Fruit fly (Drosophila melanogaster) whole organism, embryonic: ENCODE results near the gene CG18586.

Source experiments
- BEAF-32 ChIP-seq: fragments of 200-800 bp; sonication (Bioruptor generic); optimal IDR thresholded peaks from 3 replicates; lab custom pipeline; 2017; ENCODE audit warnings: missing biosample characterization, missing genetic modification characterization, mild to moderate bottlenecking, moderate library complexity, missing genetic modification reagents
- Bdp1 ChIP-seq: fragments of 200-800 bp; sonication (Bioruptor generic); optimal IDR thresholded peaks from 3 replicates; lab custom pipeline; 2016; ENCODE audit warnings: missing biosample characterization, missing genetic modification characterization
- CG10274 ChIP-seq: fragments of 200-800 bp; sonication (Bioruptor generic); optimal IDR thresholded peaks from 3 replicates; lab custom pipeline; 2017; ENCODE audit warnings: missing biosample characterization, mild to moderate bottlenecking, missing genetic modification characterization
- CG10321 ChIP-seq: fragments of 200-800 bp; sonication (Bioruptor generic); IDR thresholded peaks from 2 replicates; pipeline ENCODE4 v1.3.6; 2022; ENCODE audit warnings: missing biosample characterization, missing genetic modification characterization
- CG15696 ChIP-seq: fragments of 200-800 bp; sonication (Bioruptor generic); optimal IDR thresholded peaks from 2 replicates; lab custom pipeline; 2019; ENCODE audit warnings: missing biosample characterization, mild to moderate bottlenecking, missing genetic modification characterization, moderate library complexity
- CG18476 ChIP-seq: fragments of 200-800 bp; sonication (Bioruptor generic); optimal IDR thresholded peaks from 2 replicates; lab custom pipeline; 2016; ENCODE audit warnings: missing biosample characterization, mild to moderate bottlenecking, missing genetic modification characterization
- CG18599 ChIP-seq: fragments of 200-800 bp; sonication (Bioruptor generic); optimal IDR thresholded peaks from 3 replicates; lab custom pipeline; 2017; ENCODE audit warnings: missing biosample characterization, missing genetic modification characterization, mild to moderate bottlenecking, moderate library complexity, missing genetic modification reagents
- CG2889 ChIP-seq: fragments of 200-800 bp; sonication (Bioruptor generic); IDR thresholded peaks from 3 replicates; pipeline ENCODE4 v1.3.6; 2022; ENCODE audit warnings: missing biosample characterization, missing genetic modification characterization
- CG31441 ChIP-seq: fragments of 200-800 bp; sonication (Bioruptor generic); IDR thresholded peaks from 2 replicates; pipeline ENCODE4 v1.3.6; 2022; ENCODE audit warnings: missing biosample characterization, missing genetic modification characterization
- CG33557 ChIP-seq: fragments of 200-800 bp; sonication (Bioruptor generic); optimal IDR thresholded peaks from 2 replicates; lab custom pipeline; 2019; ENCODE audit warnings: missing biosample characterization, mild to moderate bottlenecking, missing genetic modification characterization, moderate library complexity
- CG42726 ChIP-seq: fragments of 200-800 bp; sonication (Bioruptor generic); IDR thresholded peaks from 2 replicates; pipeline ENCODE4 v1.3.6; 2022; ENCODE audit warnings: missing biosample characterization, missing genetic modification characterization; ENCODE audit not compliant: partially characterized antibody
- CG6683 ChIP-seq: fragments of 200-800 bp; sonication (Bioruptor generic); optimal IDR thresholded peaks from 2 replicates; lab custom pipeline; 2017; ENCODE audit warnings: missing biosample characterization, mild to moderate bottlenecking, missing genetic modification characterization, missing genetic modification reagents
- D19A ChIP-seq: fragments of 200-800 bp; optimal IDR thresholded peaks from 3 replicates; lab custom pipeline; 2019; ENCODE audit warnings: missing biosample characterization, mild to moderate bottlenecking, missing genetic modification characterization, moderate library complexity
- Deaf1 ChIP-seq: fragments of 200-800 bp; optimal IDR thresholded peaks from 3 replicates; lab custom pipeline; 2019; ENCODE audit warnings: missing biosample characterization, mild to moderate bottlenecking, missing genetic modification characterization, moderate library complexity
- Drgx ChIP-seq: fragments of 200-800 bp; sonication (Bioruptor generic); IDR thresholded peaks from 2 replicates; pipeline ENCODE4 v1.3.6; 2022; ENCODE audit warnings: missing biosample characterization, missing genetic modification characterization
- Fer3 ChIP-seq: fragments of 200-800 bp; sonication (Bioruptor generic); optimal IDR thresholded peaks from 2 replicates; lab custom pipeline; 2018; ENCODE audit warnings: missing biosample characterization, mild to moderate bottlenecking, missing genetic modification characterization, moderate library complexity
- Hr39 ChIP-seq: fragments of >200 bp; optimal IDR thresholded peaks from 2 replicates; lab custom pipeline; 2017
- Hsf ChIP-seq: fragments of 200-800 bp; sonication (Bioruptor generic); optimal IDR thresholded peaks from 3 replicates; lab custom pipeline; 2016; ENCODE audit warnings: missing biosample characterization, missing genetic modification characterization
- Kr ChIP-seq: fragments of 200-800 bp; sonication (Bioruptor generic); optimal IDR thresholded peaks from 2 replicates; lab custom pipeline; 2017; ENCODE audit warnings: missing biosample characterization, mild to moderate bottlenecking, missing genetic modification characterization
- Lhr ChIP-seq: fragments of 200-800 bp; sonication (Bioruptor generic); optimal IDR thresholded peaks from 3 replicates; lab custom pipeline; 2017; ENCODE audit warnings: mild to moderate bottlenecking, missing biosample characterization, missing genetic modification reagents, missing genetic modification characterization
- Lpt ChIP-seq: fragments of >200 bp; optimal IDR thresholded peaks from 2 replicates; lab custom pipeline; 2018; ENCODE audit warnings: missing biosample characterization, missing genetic modification characterization
- NC2α ChIP-seq: fragments of 200-800 bp; sonication (Bioruptor generic); optimal IDR thresholded peaks from 2 replicates; lab custom pipeline; 2016; ENCODE audit warnings: missing biosample characterization, missing genetic modification characterization
- Opbp ChIP-seq: fragments of 200-800 bp; sonication (Bioruptor generic); IDR thresholded peaks from 3 replicates; pipeline ENCODE4 v1.3.6; 2022; ENCODE audit warnings: missing biosample characterization, missing genetic modification characterization; ENCODE audit not compliant: partially characterized antibody
- Spps ChIP-seq: fragments of 200-800 bp; sonication (Bioruptor generic); optimal IDR thresholded peaks from 2 replicates; lab custom pipeline; 2018; ENCODE audit warnings: missing biosample characterization, mild to moderate bottlenecking, missing genetic modification characterization
- TFAM ChIP-seq: fragments of 200-800 bp; sonication (Bioruptor generic); optimal IDR thresholded peaks from 2 replicates; lab custom pipeline; 2017; ENCODE audit warnings: missing biosample characterization, missing genetic modification characterization, inconsistent platforms
- Taf1 ChIP-seq: fragments of 200-800 bp; sonication (Bioruptor generic); IDR thresholded peaks from 2 replicates; pipeline ENCODE4 v1.3.6; 2022; ENCODE audit warnings: missing biosample characterization, missing genetic modification characterization
- Xbp1 ChIP-seq: fragments of 200-800 bp; sonication (Bioruptor generic); optimal IDR thresholded peaks from 3 replicates; lab custom pipeline; 2016; ENCODE audit warnings: missing biosample characterization, mild to moderate bottlenecking, missing genetic modification characterization
- caup ChIP-seq: fragments of 200-800 bp; sonication (Bioruptor generic); optimal IDR thresholded peaks from 3 replicates; lab custom pipeline; 2017; ENCODE audit warnings: missing biosample characterization, mild to moderate bottlenecking, missing genetic modification characterization, moderate library complexity; ENCODE audit not compliant: severe bottlenecking
- eve ChIP-seq, 2 experiments: fragments of >200 bp; optimal IDR thresholded peaks; 2 replicates each; lab custom pipeline; 2017; ENCODE audit warnings: missing biosample characterization in 2 of 2, missing genetic modification characterization in 2 of 2
- ftz-f1 ChIP-seq: fragments of 200-800 bp; sonication (Bioruptor generic); optimal IDR thresholded peaks from 2 replicates; lab custom pipeline; 2016; ENCODE audit warnings: missing biosample characterization, missing genetic modification characterization
- gsb-n ChIP-seq: fragments of 200-800 bp; sonication (Bioruptor generic); optimal IDR thresholded peaks from 3 replicates; lab custom pipeline; 2018; ENCODE audit warnings: missing biosample characterization, mild to moderate bottlenecking, missing genetic modification characterization
- ind ChIP-seq: fragments of 200-800 bp; sonication (Bioruptor generic); optimal IDR thresholded peaks from 3 replicates; lab custom pipeline; 2016; ENCODE audit warnings: missing biosample characterization, missing genetic modification characterization
- insv ChIP-seq, 2 experiments: fragments of 200-800 bp; sonication (Bioruptor generic); optimal IDR thresholded peaks; 3 replicates each; lab custom pipeline; 2016 to 2018; ENCODE audit warnings: missing biosample characterization in 2 of 2, missing genetic modification characterization in 2 of 2
- jigr1 ChIP-seq: fragments of 200-800 bp; sonication (Bioruptor generic); IDR thresholded peaks from 3 replicates; pipeline ENCODE4 v1.3.6; 2022; ENCODE audit warnings: missing biosample characterization, missing genetic modification characterization
- kah ChIP-seq: fragments of 200-800 bp; sonication (Bioruptor generic); optimal IDR thresholded peaks from 2 replicates; lab custom pipeline; 2018; ENCODE audit warnings: missing biosample characterization, mild to moderate bottlenecking, missing genetic modification characterization
- oc ChIP-seq: fragments of 200-800 bp; sonication (Bioruptor generic); optimal IDR thresholded peaks from 2 replicates; lab custom pipeline; 2018; ENCODE audit warnings: missing biosample characterization, mild to moderate bottlenecking, missing genetic modification characterization, moderate library complexity
- pros ChIP-seq: fragments of 200-800 bp; sonication (Bioruptor generic); optimal IDR thresholded peaks from 3 replicates; lab custom pipeline; 2019; ENCODE audit warnings: missing biosample characterization, mild to moderate bottlenecking, missing genetic modification characterization, moderate library complexity
- repo ChIP-seq: fragments of 200-800 bp; sonication (Bioruptor generic); optimal IDR thresholded peaks from 2 replicates; lab custom pipeline; 2016; ENCODE audit warnings: missing biosample characterization, missing genetic modification characterization
- row ChIP-seq: fragments of 200-800 bp; sonication (Bioruptor generic); IDR thresholded peaks from 3 replicates; pipeline ENCODE4 v1.3.6; 2022; ENCODE audit warnings: missing biosample characterization, missing genetic modification characterization
- sqz ChIP-seq: fragments of 200-800 bp; sonication (Bioruptor generic); optimal IDR thresholded peaks from 3 replicates; lab custom pipeline; 2018; ENCODE audit warnings: missing biosample characterization, mild to moderate bottlenecking, missing genetic modification characterization
- tap ChIP-seq: fragments of 200-800 bp; optimal IDR thresholded peaks from 3 replicates; lab custom pipeline; 2019; ENCODE audit warnings: missing biosample characterization, mild to moderate bottlenecking, missing genetic modification characterization, moderate library complexity
- tup ChIP-seq: fragments of 200-800 bp; sonication (Bioruptor generic); optimal IDR thresholded peaks from 2 replicates; lab custom pipeline; 2016; ENCODE audit warnings: missing biosample characterization, mild to moderate bottlenecking, missing genetic modification characterization, moderate library complexity

CG18586 gene

DNA sequence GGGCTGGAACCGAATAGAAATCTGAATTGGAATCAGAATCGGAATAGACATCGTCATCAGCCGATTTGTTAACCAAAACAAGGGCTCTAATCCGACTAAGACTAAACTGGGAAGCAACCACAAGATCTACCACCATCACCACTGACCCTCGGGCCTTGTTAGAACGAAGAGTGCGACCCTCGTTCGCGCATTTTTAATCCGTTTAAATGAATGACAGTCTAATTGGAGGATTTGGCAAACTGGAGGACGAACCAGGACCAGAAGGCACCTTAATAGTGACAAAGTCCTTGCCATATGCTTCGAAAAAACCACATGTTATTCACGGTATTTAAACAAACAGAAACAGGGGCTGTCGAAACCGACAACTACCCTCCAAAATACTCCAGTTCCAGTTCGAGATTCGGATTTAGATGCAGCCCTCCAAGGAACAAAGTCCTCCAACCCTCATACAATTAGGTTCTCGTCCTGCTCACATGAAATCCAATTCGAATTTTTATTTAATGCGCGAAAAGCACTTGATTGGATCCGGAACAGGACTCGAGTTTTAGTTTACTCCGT, 5.7 kb downstream of the CG18586 start:
- no peak for TF ChIP-seq CG33557 (GFP tag; lab: Kevin White, UChicago)
- no peak for TF ChIP-seq TFAM (GFP tag; lab: Kevin White, UChicago)
- no peak for TF ChIP-seq D19A (tag; lab: Kevin White, UChicago)
- no peak for TF ChIP-seq Lpt (GFP tag; lab: Kevin White, UChicago)
- no peak for TF ChIP-seq caup
- no peak for TF ChIP-seq Hr39 (lab: Kevin White, UChicago)
- no peak for TF ChIP-seq CG15696 (tag; lab: Kevin White, UChicago)
- no peak for TF ChIP-seq row (GFP tag; lab: Robert Waterston, UW)
- no peak for TF ChIP-seq CG31441
- no peak for TF ChIP-seq CG6683 (GFP tag; lab: Kevin White, UChicago)
- no peak for TF ChIP-seq NC2α (GFP tag; lab: Kevin White, UChicago)
- no peak for TF ChIP-seq CG10321
- no peak for TF ChIP-seq CG10274 (GFP tag; lab: Kevin White, UChicago)
- TF ChIP-seq Opbp (GFP tag; lab: Robert Waterston, UW): no peak
- TF ChIP-seq tup (GFP tag; lab: Kevin White, UChicago): no peak
- no peak for TF ChIP-seq CG2889
- TF ChIP-seq Fer3 (tag; lab: Kevin White, UChicago): no peak
- TF ChIP-seq Spps (tag; lab: Kevin White, UChicago): no peak
- TF ChIP-seq gsb-n (tag; lab: Kevin White, UChicago): peak; percentile 61
- no peak for TF ChIP-seq Drgx
- TF ChIP-seq eve (GFP tag; optimal IDR thresholded peaks at IDR 0.05; lab: Kevin White, UChicago): no peak
- peak in 1 of 2 experiments; percentile 92 for TF ChIP-seq insv (GFP tag; optimal IDR thresholded peaks at IDR 0.05; lab: Kevin White, UChicago)
- TF ChIP-seq Bdp1 (GFP tag; lab: Kevin White, UChicago): no peak
- TF ChIP-seq sqz (GFP tag; lab: Kevin White, UChicago): no peak
- no peak for TF ChIP-seq repo (GFP tag; lab: Kevin White, UChicago)
- no peak for TF ChIP-seq kah
- no peak for TF ChIP-seq Taf1 (GFP tag; lab: Robert Waterston, UW)
- TF ChIP-seq CG42726 (GFP tag; lab: Robert Waterston, UW): no peak
- TF ChIP-seq jigr1 (GFP tag; lab: Robert Waterston, UW): no peak
- TF ChIP-seq Kr (GFP tag; lab: Kevin White, UChicago): no peak
- no peak for TF ChIP-seq ind (GFP tag; lab: Kevin White, UChicago)
- peak; percentile 43 for TF ChIP-seq oc
- TF ChIP-seq tap (tag; lab: Kevin White, UChicago): peak; percentile 51
- no peak for TF ChIP-seq Deaf1
- peak; percentile 18 for TF ChIP-seq CG18476
- no peak for TF ChIP-seq CG18599
- TF ChIP-seq Hsf (GFP tag; lab: Kevin White, UChicago): no peak
- TF ChIP-seq BEAF-32 (GFP tag; lab: Kevin White, UChicago): no peak
- no peak for TF ChIP-seq Xbp1 (GFP tag; lab: Kevin White, UChicago)
- no peak for TF ChIP-seq ftz-f1 (GFP tag; lab: Kevin White, UChicago)
- no peak for TF ChIP-seq Lhr (GFP tag; lab: Kevin White, UChicago)
- TF ChIP-seq pros (GFP tag; lab: Kevin White, UChicago): peak; percentile 69
